Worm (Caenorhabditis elegans) whole organism, L4 larva: ENCODE measurements around the gene sre-26.

Experiments used
- F10B5.3 ChIP-seq: sonication (generic microtip); optimal IDR thresholded peaks from 2 replicates; lab custom pipeline; 2016; ENCODE audit warnings: mild to moderate bottlenecking, missing genetic modification characterization, missing compliant biosample characterization
- F26F4.8 ChIP-seq: fragments of 200-800 bp; sonication (Bioruptor generic); conservative IDR thresholded peaks from 2 replicates; pipeline ENCODE4 v1.3.6; 2022; ENCODE audit warnings: missing genetic modification characterization, missing compliant biosample characterization
- F37D6.2 ChIP-seq: sonication (generic microtip); optimal IDR thresholded peaks from 2 replicates; lab custom pipeline; 2016; ENCODE audit warnings: mild to moderate bottlenecking, missing genetic modification characterization, missing compliant biosample characterization
- R02D3.7 ChIP-seq: fragments of 150-350 bp; sonication (generic microtip); optimal IDR thresholded peaks from 3 replicates; lab custom pipeline; 2014; ENCODE audit warnings: missing biosample characterization, missing genetic modification characterization
- Y48G9A.11 ChIP-seq: fragments of 200-800 bp; sonication (Bioruptor generic); IDR thresholded peaks from 2 replicates; pipeline ENCODE4 v1.3.6; 2022; ENCODE audit warnings: missing genetic modification reagents, missing genetic modification characterization, missing compliant biosample characterization
- Y75B8A.6 ChIP-seq: fragments of 200-800 bp; sonication (Bioruptor generic); IDR thresholded peaks from 2 replicates; pipeline ENCODE4 v1.3.6; 2022; ENCODE audit warnings: missing genetic modification reagents, missing genetic modification characterization, missing compliant biosample characterization
- aha-1 ChIP-seq: fragments of 150-350 bp; peaks from one replicate; lab custom pipeline; 2014; ENCODE audit warnings: missing biosample characterization, missing genetic modification characterization
- ama-1 ChIP-seq: fragments of 150-350 bp; optimal IDR thresholded peaks from 2 replicates; lab custom pipeline; 2014; ENCODE audit warnings: inconsistent platforms, mixed read lengths
- ceh-20 ChIP-seq: fragments of 200-800 bp; sonication (Bioruptor generic); IDR thresholded peaks from 2 replicates; pipeline ENCODE4 v1.3.6; 2022; ENCODE audit warnings: missing genetic modification reagents, missing genetic modification characterization, missing compliant biosample characterization
- ceh-32 ChIP-seq: sonication (generic microtip); optimal IDR thresholded peaks from 2 replicates; lab custom pipeline; 2016; ENCODE audit warnings: mild to moderate bottlenecking, missing genetic modification characterization, missing compliant biosample characterization; ENCODE audit not compliant: poor library complexity
- ceh-62 ChIP-seq: sonication (generic microtip); optimal IDR thresholded peaks from 2 replicates; lab custom pipeline; 2017; ENCODE audit warnings: missing biosample characterization, missing genetic modification characterization
- daf-12 ChIP-seq: fragments of 150-350 bp; optimal IDR thresholded peaks from 2 replicates; lab custom pipeline; 2014; ENCODE audit warnings: missing biosample characterization, missing genetic modification reagents, missing genetic modification characterization
- daf-19 ChIP-seq: fragments of 200-800 bp; sonication (Bioruptor generic); conservative IDR thresholded peaks from 2 replicates; pipeline ENCODE4 v1.3.6; 2022; ENCODE audit warnings: missing genetic modification characterization, missing compliant biosample characterization
- dmd-6 ChIP-seq: fragments of 200-800 bp; sonication (Bioruptor generic); IDR thresholded peaks from 2 replicates; pipeline ENCODE4 v1.3.6; 2022; ENCODE audit warnings: missing genetic modification reagents, missing genetic modification characterization, missing compliant biosample characterization
- duxl-1 ChIP-seq: sonication (generic microtip); optimal IDR thresholded peaks from 2 replicates; lab custom pipeline; 2016; ENCODE audit warnings: mild to moderate bottlenecking, missing genetic modification characterization, moderate library complexity, missing compliant biosample characterization; ENCODE audit not compliant: poor library complexity
- egl-43 ChIP-seq: fragments of 200-800 bp; sonication (Bioruptor generic); IDR thresholded peaks from 2 replicates; pipeline ENCODE4 v1.3.6; 2022; ENCODE audit warnings: missing genetic modification reagents, missing genetic modification characterization, missing compliant biosample characterization
- hif-1 ChIP-seq, 2 experiments: sonication (generic microtip); optimal IDR thresholded peaks; 2 replicates each; lab custom pipeline; 2016 to 2017; ENCODE audit warnings: missing compliant biosample characterization in 2 of 2, missing genetic modification characterization in 2 of 2, missing genetic modification reagents in 2 of 2, missing genotype in 2 of 2, mild to moderate bottlenecking in 1 of 2
- hlh-30 ChIP-seq: sonication (generic microtip); optimal IDR thresholded peaks from 2 replicates; lab custom pipeline; 2017; ENCODE audit warnings: antibody characterized with exemption, mild to moderate bottlenecking, missing genetic modification characterization, missing compliant biosample characterization; ENCODE audit not compliant: insufficient read depth
- hmg-1.1 ChIP-seq: fragments of 200-800 bp; sonication (Bioruptor generic); IDR thresholded peaks from 2 replicates; pipeline ENCODE4 v1.3.6; 2022; ENCODE audit warnings: missing genetic modification reagents, missing genetic modification characterization, missing compliant biosample characterization
- lim-7 ChIP-seq: fragments of 200-800 bp; sonication (Bioruptor generic); IDR thresholded peaks from 2 replicates; pipeline ENCODE4 v1.3.6; 2022; ENCODE audit warnings: missing genetic modification characterization, missing compliant biosample characterization
- lin-29 ChIP-seq: fragments of 200-800 bp; sonication (Bioruptor generic); IDR thresholded peaks from 2 replicates; pipeline ENCODE4 v1.3.6; 2022; ENCODE audit warnings: missing genetic modification reagents, missing genetic modification characterization, missing compliant biosample characterization
- lsy-2 ChIP-seq, 2 experiments: fragments of 150-350 bp in 1 of 2; sonication (generic microtip) in 1 of 2; optimal IDR thresholded peaks; 2 replicates each; lab custom pipeline; 2014 to 2017; ENCODE audit warnings: missing biosample characterization in 2 of 2, missing genetic modification characterization in 2 of 2
- mdl-1 ChIP-seq, 2 experiments: fragments of 150-350 bp in 1 of 2; sonication (generic microtip) in 1 of 2; optimal IDR thresholded peaks; 2 replicates each; lab custom pipeline; 2014 to 2017; ENCODE audit warnings: missing biosample characterization in 2 of 2, missing genetic modification characterization in 2 of 2
- mep-1 ChIP-seq: fragments of 150-350 bp; sonication (generic microtip); optimal IDR thresholded peaks from 3 replicates; lab custom pipeline; 2014; ENCODE audit warnings: missing biosample characterization, missing genetic modification characterization
- nhr-10 ChIP-seq: fragments of 150-350 bp; optimal IDR thresholded peaks from 2 replicates; lab custom pipeline; 2014; ENCODE audit warnings: missing biosample characterization, missing genetic modification characterization
- nhr-11 ChIP-seq: fragments of 150-350 bp; optimal IDR thresholded peaks from 2 replicates; lab custom pipeline; 2014; ENCODE audit warnings: missing biosample characterization, missing genetic modification characterization
- nhr-111 ChIP-seq: fragments of 200-800 bp; sonication (Bioruptor generic); optimal IDR thresholded peaks from 2 replicates; lab custom pipeline; 2018; ENCODE audit warnings: mild to moderate bottlenecking, missing genetic modification characterization, missing compliant biosample characterization
- nhr-25 ChIP-seq: sonication (generic microtip); optimal IDR thresholded peaks from 2 replicates; lab custom pipeline; 2017; ENCODE audit warnings: missing genetic modification characterization, mild to moderate bottlenecking, missing compliant biosample characterization, antibody characterized with exemption, moderate library complexity, borderline replicate concordance; ENCODE audit not compliant: insufficient read depth
- nhr-28 ChIP-seq: fragments of 150-350 bp; optimal IDR thresholded peaks from 2 replicates; lab custom pipeline; 2014; ENCODE audit warnings: missing biosample characterization, missing genetic modification characterization
- nhr-48 ChIP-seq: sonication (generic microtip); optimal IDR thresholded peaks from 2 replicates; lab custom pipeline; 2016; ENCODE audit warnings: mild to moderate bottlenecking, missing genetic modification characterization, missing compliant biosample characterization
- nhr-6 ChIP-seq: fragments of 150-350 bp; optimal IDR thresholded peaks from 2 replicates; lab custom pipeline; 2014; ENCODE audit warnings: missing biosample characterization, missing genetic modification characterization
- rbr-2 ChIP-seq: sonication (generic microtip); optimal IDR thresholded peaks from 2 replicates; lab custom pipeline; 2016; ENCODE audit warnings: missing genotype, missing genetic modification characterization, missing compliant biosample characterization
- set-16 ChIP-seq: fragments of 200-800 bp; sonication (Bioruptor generic); IDR thresholded peaks from 2 replicates; pipeline ENCODE4 v1.3.6; 2022; ENCODE audit warnings: missing genetic modification reagents, missing genetic modification characterization, missing compliant biosample characterization
- skn-1 ChIP-seq: fragments of 150-350 bp; optimal IDR thresholded peaks from 2 replicates; lab custom pipeline; 2014; ENCODE audit warnings: missing biosample characterization, missing genetic modification characterization
- snpc-1.2 ChIP-seq: fragments of 200-800 bp; sonication (Bioruptor generic); IDR thresholded peaks from 2 replicates; pipeline ENCODE4 v1.3.6; 2022; ENCODE audit warnings: missing genetic modification reagents, missing genetic modification characterization, missing compliant biosample characterization
- snpc-4 ChIP-seq: fragments of 150-350 bp; optimal IDR thresholded peaks from 2 replicates; lab custom pipeline; 2014; ENCODE audit warnings: missing biosample characterization, missing genetic modification characterization
- spr-1 ChIP-seq: sonication (generic microtip); optimal IDR thresholded peaks from 2 replicates; lab custom pipeline; 2016; ENCODE audit warnings: mild to moderate bottlenecking, missing genetic modification characterization, missing compliant biosample characterization
- unc-62 ChIP-seq, 3 experiments: fragments of 150-350 bp in 1 of 3; sonication (generic microtip); optimal IDR thresholded peaks in 2 of 3; peaks in 1 of 3; 1 replicate in 1 of 3; 2 replicates in 2 of 3; lab custom pipeline; 2014 to 2017; ENCODE audit warnings: missing biosample characterization in 3 of 3, missing genetic modification characterization in 3 of 3, missing genetic modification reagents in 3 of 3, missing genotype in 1 of 3
- vab-7 ChIP-seq: fragments of 200-800 bp; sonication (Bioruptor generic); IDR thresholded peaks from 2 replicates; pipeline ENCODE4 v1.3.6; 2022; ENCODE audit warnings: missing genetic modification reagents, missing genetic modification characterization, missing compliant biosample characterization
- zfp-2 ChIP-seq: sonication (generic microtip); optimal IDR thresholded peaks from 2 replicates; lab custom pipeline; 2016; ENCODE audit warnings: mild to moderate bottlenecking, missing genetic modification characterization, missing compliant biosample characterization
- zfp-3 ChIP-seq: fragments of 200-800 bp; sonication (Bioruptor generic); conservative IDR thresholded peaks from 2 replicates; pipeline ENCODE4 v1.3.6; 2022; ENCODE audit warnings: missing genetic modification reagents, missing genetic modification characterization, missing compliant biosample characterization
- zip-2 ChIP-seq: fragments of 150-350 bp; optimal IDR thresholded peaks from 2 replicates; lab custom pipeline; 2014; ENCODE audit warnings: missing biosample characterization, missing genetic modification characterization
- ztf-11 ChIP-seq: fragments of 150-350 bp; optimal IDR thresholded peaks from 2 replicates; lab custom pipeline; 2014; ENCODE audit warnings: missing biosample characterization, missing genetic modification characterization

sre-26 gene

ce11 chrII:12386781-12387180, 33.6 kb downstream of the sre-26 start, which contains the start of gene sre-42:
sre-42 (minus strand) TSS chrII:12386881.
- TF ChIP-seq lin-29 (GFP tag; lab: Robert Waterston, UW) = no peak
- TF ChIP-seq aha-1 (tag; lab: Kevin White, UChicago) = peak; percentile 18
- TF ChIP-seq, all 104 proteins: peak for 1

ce11 chrII:12385815-12386214, 34.6 kb downstream of the sre-26 start:
- TF ChIP-seq egl-43 (GFP tag; lab: Robert Waterston, UW) (0 out of 2 replicates have a peak, but pooled peaks have one; percentile 35), Y48G9A.11 (GFP tag; lab: Robert Waterston, UW) (no peak), aha-1 (tag; lab: Kevin White, UChicago) (peak; percentile 61), set-16 (GFP tag; lab: Robert Waterston, UW) (peak; percentile 82), duxl-1 (tag; lab: Kevin White, UChicago) (no peak)

- TF ChIP-seq skn-1 (no peak), Y75B8A.6 (no peak), mdl-1 (tag; optimal IDR thresholded peaks at IDR 0.05; lab: Kevin White, UChicago) (peak in 1 of 2 experiments; percentile 21), unc-62 (GFP tag; optimal IDR thresholded peaks at IDR 0.05 in 1 of 2; lab: Kevin White, UChicago) (peak in 1 of 2 experiments; percentile 53), unc-62 (tag; optimal IDR thresholded peaks at IDR 0.05; lab: Kevin White, UChicago) (no peak), ceh-20 (0 out of 2 replicates have a peak, but pooled peaks have one; percentile 19), nhr-10 (no peak), F37D6.2 (tag; lab: Kevin White, UChicago) (no peak), lsy-2 (tag; optimal IDR thresholded peaks at IDR 0.05; lab: Kevin White, UChicago) (peak in 1 of 2 experiments; percentile 60), R02D3.7 (tag; lab: Kevin White, UChicago) (no peak), F10B5.3 (tag; lab: Kevin White, UChicago) (no peak), F26F4.8 (no peak), snpc-4 (tag; lab: Kevin White, UChicago) (peak; percentile 26), lim-7 (GFP tag; lab: Robert Waterston, UW) (no peak), nhr-6 (tag; lab: Kevin White, UChicago) (no peak), spr-1 (no peak), rbr-2 (tag; lab: Kevin White, UChicago) (peak; percentile 24), snpc-1.2 (GFP tag; lab: Robert Waterston, UW) (no peak), nhr-28 (no peak), hif-1 (tag; optimal IDR thresholded peaks at IDR 0.05; lab: Kevin White, UChicago) (peak in 1 of 2 experiments; percentile 4), ztf-11 (tag; lab: Kevin White, UChicago) (no peak), nhr-11 (tag; lab: Kevin White, UChicago) (no peak), zfp-2 (no peak), daf-12 (tag; lab: Kevin White, UChicago) (no peak), ceh-62 (tag; lab: Kevin White, UChicago) (no peak), zip-2 (no peak), hmg-1.1 (peak; percentile 64; the same call in 1 of the 2 replicates), ceh-32 (tag; lab: Kevin White, UChicago) (no peak), nhr-25 (tag; lab: Kevin White, UChicago) (no peak), nhr-48 (tag; lab: Kevin White, UChicago) (no peak), ama-1 (no peak), lin-29 (GFP tag; lab: Robert Waterston, UW) (no peak), mep-1 (tag; lab: Kevin White, UChicago) (no peak), hlh-30 (tag; lab: Kevin White, UChicago) (no peak), vab-7 (no peak), dmd-6 (peak; percentile 12; the same call in 1 of the 2 replicates), set-16 (GFP tag; lab: Robert Waterston, UW) (peak; percentile 46; the same call in 1 of the 2 replicates), aha-1 (tag; lab: Kevin White, UChicago) (no peak), zfp-3 (GFP tag; lab: Robert Waterston, UW) (no peak), nhr-111 (GFP tag; lab: Kevin White, UChicago) (no peak), daf-19 (no peak)
Observed at ce11 chrII:12382625-12383562, 37.5 kb downstream of the sre-26 start, which contains the start of gene btb-14. btb-14 (plus strand) TSS chrII:12383463.
